Worm (Caenorhabditis elegans): Measurements from ENCODE around the gene pygl-1.

DNA sequence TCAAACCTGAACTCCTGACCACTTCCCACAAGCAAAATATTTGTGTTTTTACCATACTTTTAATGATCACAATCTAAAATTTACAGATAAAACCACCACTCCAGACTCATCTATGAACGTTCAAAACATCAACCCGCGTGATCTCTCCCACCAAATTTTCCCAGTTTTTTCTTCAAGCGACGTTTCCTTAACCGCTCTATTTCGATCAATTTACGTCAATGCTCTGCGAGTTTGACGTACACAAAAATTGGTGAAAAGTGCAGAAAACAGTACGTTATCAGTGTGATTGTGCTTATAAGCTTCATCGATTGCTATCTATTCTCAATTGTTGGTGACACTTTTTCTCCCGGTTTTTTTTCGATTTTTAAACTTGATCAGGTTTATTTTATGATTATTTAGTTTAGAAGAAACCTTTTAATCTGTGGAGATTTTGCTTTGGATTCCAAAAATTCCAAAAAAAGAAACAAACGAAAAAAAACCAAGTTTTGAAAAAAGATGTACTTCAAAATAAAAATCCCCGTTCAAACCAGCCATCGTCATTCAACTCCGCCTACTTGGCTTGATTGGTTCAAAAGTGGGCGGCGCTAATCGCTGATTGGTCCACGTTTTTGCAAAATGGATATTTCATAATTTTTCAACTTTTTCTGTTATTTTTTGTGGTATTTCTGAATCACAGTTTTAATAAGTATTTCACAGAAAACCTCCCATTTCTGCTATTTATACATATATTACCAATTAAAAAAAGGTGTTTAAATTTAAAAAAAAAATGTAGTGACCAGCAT is 53.6 kb downstream of the pygl-1 start:
- TF ChIP-seq egl-27 (tag; optimal IDR thresholded peaks at IDR 0.05) (no peak), dmd-4 (tag; optimal IDR thresholded peaks at IDR 0.05) (no peak), ZK546.5 (tag; optimal IDR thresholded peaks at IDR 0.05) (no peak), blmp-1 (tag; optimal IDR thresholded peaks at IDR 0.05; ENCODE audit: insufficient read depth) (no peak), mdl-1 (tag; optimal IDR thresholded peaks at IDR 0.05) (no peak), ama-1 (optimal IDR thresholded peaks at IDR 0.05) (no peak), unc-62 (GFP tag; optimal IDR thresholded peaks at IDR 0.05) (no peak)
